Fruit fly (Drosophila melanogaster) whole organism, prepupa: ENCODE measurements around the gene CG11694.

ENCODE experiments used
- Blimp-1 ChIP-seq: fragments of 200-800 bp; sonication (Bioruptor generic); optimal IDR thresholded peaks from 3 replicates; lab custom pipeline; 2017; ENCODE audit warnings: missing biosample characterization, missing genetic modification characterization, mild to moderate bottlenecking, moderate library complexity, missing genetic modification reagents
- CG10631 ChIP-seq: fragments of 200-800 bp; sonication (Bioruptor generic); optimal IDR thresholded peaks from 2 replicates; lab custom pipeline; 2016; ENCODE audit warnings: missing biosample characterization, missing genetic modification characterization
- CG10669 ChIP-seq: fragments of 200-800 bp; sonication (Bioruptor generic); optimal IDR thresholded peaks from 3 replicates; lab custom pipeline; 2018; ENCODE audit warnings: missing biosample characterization, mild to moderate bottlenecking, missing genetic modification characterization, moderate library complexity
- CG11294 ChIP-seq: fragments of 200-800 bp; sonication (Bioruptor generic); IDR thresholded peaks from 2 replicates; pipeline ENCODE4 v1.3.6; 2022; ENCODE audit warnings: missing biosample characterization, missing genetic modification characterization
- CG11762 ChIP-seq: fragments of 200-800 bp; sonication (Bioruptor generic); optimal IDR thresholded peaks from 3 replicates; lab custom pipeline; 2016; ENCODE audit warnings: missing biosample characterization, missing genetic modification characterization; ENCODE audit not compliant: insufficient read depth
- CG11902 ChIP-seq: fragments of 200-800 bp; sonication (Bioruptor generic); optimal IDR thresholded peaks from 3 replicates; lab custom pipeline; 2016; ENCODE audit warnings: missing biosample characterization, missing genetic modification characterization
- CG16779 ChIP-seq: fragments of 200-800 bp; sonication (Bioruptor generic); optimal IDR thresholded peaks from 3 replicates; lab custom pipeline; 2017; ENCODE audit warnings: missing biosample characterization, mild to moderate bottlenecking, missing genetic modification characterization
- CG3032 ChIP-seq: fragments of 200-800 bp; optimal IDR thresholded peaks from 2 replicates; lab custom pipeline; 2019; ENCODE audit warnings: missing biosample characterization, mild to moderate bottlenecking, missing genetic modification characterization, moderate library complexity
- CG31627 ChIP-seq: fragments of 200-800 bp; sonication (Bioruptor generic); optimal IDR thresholded peaks from 3 replicates; lab custom pipeline; 2016; ENCODE audit warnings: missing biosample characterization, missing genetic modification characterization
- CG32006 ChIP-seq: fragments of 200-800 bp; sonication (Bioruptor generic); optimal IDR thresholded peaks from 3 replicates; lab custom pipeline; 2017; ENCODE audit warnings: missing biosample characterization, mild to moderate bottlenecking, missing genetic modification characterization
- CG34406 ChIP-seq: fragments of 200-800 bp; sonication (Bioruptor generic); optimal IDR thresholded peaks from 3 replicates; lab custom pipeline; 2016; ENCODE audit warnings: missing biosample characterization, missing genetic modification characterization
- CG3919 ChIP-seq: fragments of 200-800 bp; sonication (Bioruptor generic); optimal IDR thresholded peaks from 3 replicates; lab custom pipeline; 2016; ENCODE audit warnings: missing biosample characterization, missing genetic modification characterization
- CG4318 ChIP-seq: fragments of 200-800 bp; sonication (Bioruptor generic); optimal IDR thresholded peaks from 3 replicates; lab custom pipeline; 2017; ENCODE audit warnings: missing biosample characterization, mild to moderate bottlenecking, missing genetic modification characterization
- CG6163 ChIP-seq: fragments of 200-800 bp; sonication (Bioruptor generic); IDR thresholded peaks from 3 replicates; pipeline ENCODE4 v1.3.6; 2022; ENCODE audit warnings: missing biosample characterization, missing genetic modification characterization
- CG6276 ChIP-seq: fragments of 200-800 bp; sonication (Bioruptor generic); optimal IDR thresholded peaks from 2 replicates; lab custom pipeline; 2017; ENCODE audit warnings: missing biosample characterization, mild to moderate bottlenecking, missing genetic modification characterization
- CG6792 ChIP-seq: fragments of 200-800 bp; sonication (Bioruptor generic); optimal IDR thresholded peaks from 3 replicates; lab custom pipeline; 2016; ENCODE audit warnings: missing biosample characterization, missing genetic modification characterization
- CG6808 ChIP-seq: fragments of 200-800 bp; sonication (Bioruptor generic); optimal IDR thresholded peaks from 3 replicates; lab custom pipeline; 2017; ENCODE audit warnings: missing biosample characterization, missing genetic modification characterization, mild to moderate bottlenecking, moderate library complexity, missing genetic modification reagents
- CG6854 ChIP-seq: fragments of 200-800 bp; sonication (Bioruptor generic); optimal IDR thresholded peaks from 2 replicates; lab custom pipeline; 2017; ENCODE audit warnings: missing biosample characterization, mild to moderate bottlenecking, missing genetic modification characterization
- CG7368 ChIP-seq: fragments of 200-800 bp; sonication (Bioruptor generic); optimal IDR thresholded peaks from 3 replicates; lab custom pipeline; 2016; ENCODE audit warnings: missing biosample characterization, missing genetic modification characterization
- CG8119 ChIP-seq: fragments of 200-800 bp; sonication (Bioruptor generic); IDR thresholded peaks from 3 replicates; pipeline ENCODE4 v1.3.6; 2022; ENCODE audit warnings: missing biosample characterization, missing genetic modification characterization
- CG8632 ChIP-seq: fragments of 200-800 bp; sonication (Bioruptor generic); optimal IDR thresholded peaks from 3 replicates; lab custom pipeline; 2016; ENCODE audit warnings: missing biosample characterization, missing genetic modification characterization
- CG9139 ChIP-seq: fragments of 200-800 bp; sonication (Bioruptor generic); optimal IDR thresholded peaks from 3 replicates; lab custom pipeline; 2017; ENCODE audit warnings: missing biosample characterization, mild to moderate bottlenecking, missing genetic modification characterization
- Eip75B ChIP-seq: fragments of 200-800 bp; sonication (Bioruptor generic); optimal IDR thresholded peaks from 3 replicates; lab custom pipeline; 2016; ENCODE audit warnings: missing biosample characterization, missing genetic modification characterization
- Eip78C ChIP-seq: fragments of 200-800 bp; sonication (Bioruptor generic); peaks from one replicate; lab custom pipeline; 2016; ENCODE audit warnings: missing biosample characterization, missing genetic modification characterization
- Ets21C ChIP-seq: fragments of 200-800 bp; sonication (Bioruptor generic); optimal IDR thresholded peaks from 3 replicates; lab custom pipeline; 2016; ENCODE audit warnings: missing biosample characterization, missing genetic modification characterization
- Ets96B ChIP-seq: fragments of 200-800 bp; optimal IDR thresholded peaks from 2 replicates; lab custom pipeline; 2019; ENCODE audit warnings: missing biosample characterization, mild to moderate bottlenecking, missing genetic modification characterization, moderate library complexity
- Hr38 ChIP-seq: sonication (Bioruptor generic); optimal IDR thresholded peaks from 2 replicates; lab custom pipeline; 2016; ENCODE audit warnings: missing biosample characterization, missing genetic modification characterization
- Lpt ChIP-seq: fragments of 200-800 bp; sonication (Bioruptor generic); optimal IDR thresholded peaks from 3 replicates; lab custom pipeline; 2016; ENCODE audit warnings: missing biosample characterization, missing genetic modification characterization
- Met ChIP-seq: fragments of 200-800 bp; sonication (Bioruptor generic); optimal IDR thresholded peaks from 3 replicates; lab custom pipeline; 2016; ENCODE audit warnings: missing biosample characterization, missing genetic modification characterization
- OdsH ChIP-seq: fragments of 200-800 bp; sonication (Bioruptor generic); optimal IDR thresholded peaks from 3 replicates; lab custom pipeline; 2016; ENCODE audit warnings: missing biosample characterization, missing genetic modification characterization
- Smox ChIP-seq: fragments of 200-800 bp; sonication (Bioruptor generic); optimal IDR thresholded peaks from 3 replicates; lab custom pipeline; 2016; ENCODE audit warnings: missing biosample characterization, missing genetic modification characterization
- Sox102F ChIP-seq: fragments of 200-800 bp; sonication (Bioruptor generic); optimal IDR thresholded peaks from 2 replicates; lab custom pipeline; 2016; ENCODE audit warnings: missing biosample characterization, mild to moderate bottlenecking, missing genetic modification characterization
- Sox14 ChIP-seq: fragments of 200-800 bp; sonication (Bioruptor generic); optimal IDR thresholded peaks from 3 replicates; lab custom pipeline; 2016; ENCODE audit warnings: missing biosample characterization, missing genetic modification characterization
- Sox15 ChIP-seq: fragments of 200-800 bp; sonication (Bioruptor generic); optimal IDR thresholded peaks from 3 replicates; lab custom pipeline; 2016; ENCODE audit warnings: missing biosample characterization, missing genetic modification characterization
- achi ChIP-seq: fragments of 200-800 bp; sonication (Bioruptor generic); optimal IDR thresholded peaks from 3 replicates; lab custom pipeline; 2016; ENCODE audit warnings: missing biosample characterization, missing genetic modification characterization
- acj6 ChIP-seq: fragments of 200-800 bp; sonication (Bioruptor generic); optimal IDR thresholded peaks from 3 replicates; lab custom pipeline; 2016; ENCODE audit warnings: missing biosample characterization, missing genetic modification characterization
- cyc ChIP-seq: fragments of 200-800 bp; sonication (Bioruptor generic); optimal IDR thresholded peaks from 3 replicates; lab custom pipeline; 2016; ENCODE audit warnings: missing biosample characterization, missing genetic modification characterization
- dac ChIP-seq: fragments of 200-800 bp; sonication (Bioruptor generic); optimal IDR thresholded peaks from 2 replicates; lab custom pipeline; 2017; ENCODE audit warnings: missing biosample characterization, mild to moderate bottlenecking, missing genetic modification characterization
- esn ChIP-seq: fragments of 200-800 bp; sonication (Bioruptor generic); optimal IDR thresholded peaks from 2 replicates; lab custom pipeline; 2016; ENCODE audit warnings: missing biosample characterization, mild to moderate bottlenecking, missing genetic modification characterization, moderate library complexity
- fd59A ChIP-seq: fragments of 200-800 bp; sonication (Bioruptor generic); optimal IDR thresholded peaks from 2 replicates; lab custom pipeline; 2017; ENCODE audit warnings: missing biosample characterization, mild to moderate bottlenecking, missing genetic modification characterization, missing genetic modification reagents
- fd85E ChIP-seq: fragments of 200-800 bp; sonication (Bioruptor generic); optimal IDR thresholded peaks from 3 replicates; lab custom pipeline; 2016; ENCODE audit warnings: missing biosample characterization, missing genetic modification characterization
- fkh ChIP-seq: fragments of 200-800 bp; sonication (Bioruptor generic); optimal IDR thresholded peaks from 3 replicates; lab custom pipeline; 2017; ENCODE audit warnings: missing biosample characterization, mild to moderate bottlenecking, missing genetic modification characterization, moderate library complexity
- lz ChIP-seq: fragments of 200-800 bp; sonication (Bioruptor generic); optimal IDR thresholded peaks from 3 replicates; lab custom pipeline; 2016; ENCODE audit warnings: missing biosample characterization, missing genetic modification characterization
- pdm3 ChIP-seq: fragments of 200-800 bp; sonication (Bioruptor generic); optimal IDR thresholded peaks from 3 replicates; lab custom pipeline; 2016; ENCODE audit warnings: missing biosample characterization, missing genetic modification characterization
- salr ChIP-seq, 2 experiments: fragments of 200-800 bp; sonication (Bioruptor generic); optimal IDR thresholded peaks; 3 replicates each; lab custom pipeline; 2016 to 2018; ENCODE audit warnings: missing biosample characterization in 2 of 2, missing genetic modification characterization in 2 of 2, mild to moderate bottlenecking in 1 of 2
- svp ChIP-seq: fragments of 200-800 bp; sonication (Bioruptor generic); peaks from one replicate; lab custom pipeline; 2016; ENCODE audit warnings: missing biosample characterization, missing genetic modification characterization
- topi ChIP-seq: fragments of 200-800 bp; sonication (Bioruptor generic); optimal IDR thresholded peaks from 3 replicates; lab custom pipeline; 2016; ENCODE audit warnings: missing biosample characterization, missing genetic modification characterization
- vri ChIP-seq: fragments of 200-800 bp; sonication (Bioruptor generic); optimal IDR thresholded peaks from 3 replicates; lab custom pipeline; 2016; ENCODE audit warnings: missing biosample characterization, mild to moderate bottlenecking, missing genetic modification characterization

Gene CG11694

dm6 chr3R:8356626-8357290, 44.8 kb upstream of the CG11694 start, which contains the start of gene stck:
Gene stck (plus strand): TSS chr3R:8356978.
- peak; percentile 1 for TF ChIP-seq fkh
- TF ChIP-seq CG11762 (GFP tag; lab: Kevin White, UChicago) = no peak
- no peak for TF ChIP-seq cyc
- peak; percentile 86 for TF ChIP-seq vri (GFP tag; lab: Kevin White, UChicago)
- peak; percentile 5 for TF ChIP-seq Sox14 (GFP tag; lab: Kevin White, UChicago)
- TF ChIP-seq lz (GFP tag; lab: Kevin White, UChicago) = no peak

- peak; percentile 50 for TF ChIP-seq vri (GFP tag; lab: Kevin White, UChicago)
- TF ChIP-seq Eip78C (GFP tag; lab: Kevin White, UChicago) = peak; percentile 97
- peak; percentile 69 for TF ChIP-seq CG3032 (tag; lab: Kevin White, UChicago)
- peak; percentile 69 to 85 for TF ChIP-seq salr (GFP tag; optimal IDR thresholded peaks at IDR 0.05; lab: Kevin White, UChicago)
- peak; percentile 84 for TF ChIP-seq CG6792 (GFP tag; lab: Kevin White, UChicago)
- TF ChIP-seq CG10631 (GFP tag; lab: Kevin White, UChicago) = peak; percentile 86
- TF ChIP-seq CG4318 (GFP tag; lab: Kevin White, UChicago) = peak; percentile 84
- TF ChIP-seq CG6854 (GFP tag; lab: Kevin White, UChicago) = peak; percentile 28
- peak; percentile 90 for TF ChIP-seq svp
- no peak for TF ChIP-seq Blimp-1 (GFP tag; lab: Kevin White, UChicago)
- peak; percentile 90 for TF ChIP-seq acj6 (GFP tag; lab: Kevin White, UChicago)
- peak; percentile 85 for TF ChIP-seq CG32006 (GFP tag; lab: Kevin White, UChicago)
- peak; percentile 85 for TF ChIP-seq CG10669 (GFP tag; lab: Kevin White, UChicago)
- peak; percentile 67 for TF ChIP-seq fd59A (GFP tag; lab: Kevin White, UChicago)
- TF ChIP-seq Ets21C (GFP tag; lab: Kevin White, UChicago) = peak; percentile 71
- TF ChIP-seq fkh = peak; percentile 76
- TF ChIP-seq CG8632 (GFP tag; lab: Kevin White, UChicago) = peak; percentile 80
- peak; percentile 88 for TF ChIP-seq CG8119 (GFP tag; lab: Robert Waterston, UW)
- peak; percentile 77 for TF ChIP-seq esn (GFP tag; lab: Kevin White, UChicago)
- TF ChIP-seq OdsH (GFP tag; lab: Kevin White, UChicago) = peak; percentile 90
- peak; percentile 88 for TF ChIP-seq CG34406 (GFP tag; lab: Kevin White, UChicago)
- peak; percentile 89 for TF ChIP-seq Ets96B (tag; lab: Kevin White, UChicago)
- peak; percentile 88 for TF ChIP-seq Sox14 (GFP tag; lab: Kevin White, UChicago)
- TF ChIP-seq CG9139 = peak; percentile 58
- peak; percentile 92 for TF ChIP-seq CG3919 (GFP tag; lab: Kevin White, UChicago)
- peak; percentile 71 for TF ChIP-seq lz (GFP tag; lab: Kevin White, UChicago)
- peak; percentile 77 for TF ChIP-seq CG6276 (GFP tag; lab: Kevin White, UChicago)
- peak; percentile 75 for TF ChIP-seq Met (GFP tag; lab: Kevin White, UChicago)
- peak; percentile 82 for TF ChIP-seq CG11294
- TF ChIP-seq fd85E = peak; percentile 48
- TF ChIP-seq Smox = peak; percentile 73
- peak; percentile 62 for TF ChIP-seq dac (GFP tag; lab: Kevin White, UChicago)
- peak; percentile 79 for TF ChIP-seq CG11902 (GFP tag; lab: Kevin White, UChicago)
- peak; percentile 87 for TF ChIP-seq pdm3 (GFP tag; lab: Kevin White, UChicago)
- TF ChIP-seq CG6808 (GFP tag; lab: Kevin White, UChicago) = peak; percentile 67
- peak; percentile 75 for TF ChIP-seq CG31627 (GFP tag; lab: Kevin White, UChicago)
- TF ChIP-seq cyc = peak; percentile 79
- TF ChIP-seq Lpt (GFP tag; lab: Kevin White, UChicago) = peak; percentile 83
- TF ChIP-seq Sox15 (GFP tag; lab: Kevin White, UChicago) = peak; percentile 86
- peak; percentile 87 for TF ChIP-seq achi (GFP tag; lab: Kevin White, UChicago)
- peak; percentile 86 for TF ChIP-seq Eip75B (GFP tag; lab: Kevin White, UChicago)
- TF ChIP-seq CG16779 (tag; lab: Kevin White, UChicago) = peak; percentile 71
- TF ChIP-seq CG6163 = peak; percentile 94
- TF ChIP-seq Sox102F (GFP tag; lab: Kevin White, UChicago) = peak; percentile 82
- no peak for TF ChIP-seq Hr38 (GFP tag; lab: Kevin White, UChicago)
- peak; percentile 85 for TF ChIP-seq CG7368
- peak; percentile 84 for TF ChIP-seq topi (GFP tag; lab: Kevin White, UChicago)
- TF ChIP-seq CG11762 (GFP tag; lab: Kevin White, UChicago) = peak; percentile 89
These were observed 43.6 kb upstream of the CG11694 start for dm6 chr3R:8355579-8355978.
